Fruit fly (Drosophila melanogaster) whole organism, wandering third instar larva: ENCODE data around the gene Usp5.

ENCODE experiments used
- CG32264 ChIP-seq: fragments of 200-800 bp; sonication (Bioruptor generic); optimal IDR thresholded peaks from 2 replicates; lab custom pipeline; 2016; ENCODE audit warnings: missing biosample characterization, missing genetic modification characterization
- Hnf4 ChIP-seq: fragments of 200-800 bp; sonication (Bioruptor generic); optimal IDR thresholded peaks from 2 replicates; lab custom pipeline; 2016; ENCODE audit warnings: missing biosample characterization, mild to moderate bottlenecking, missing genetic modification characterization
- Hr78 ChIP-seq: fragments of >200 bp; optimal IDR thresholded peaks from 2 replicates; lab custom pipeline; 2017; ENCODE audit warnings: missing biosample characterization, missing genetic modification characterization
- Mio ChIP-seq: sonication (Bioruptor generic); optimal IDR thresholded peaks from 2 replicates; lab custom pipeline; 2016; ENCODE audit warnings: missing biosample characterization, missing genetic modification characterization
- OdsH ChIP-seq: fragments of 200-800 bp; sonication (Bioruptor generic); optimal IDR thresholded peaks from 2 replicates; lab custom pipeline; 2016; ENCODE audit warnings: missing biosample characterization, mild to moderate bottlenecking, missing genetic modification characterization
- brk ChIP-seq: fragments of 200-800 bp; sonication (Bioruptor generic); optimal IDR thresholded peaks from 2 replicates; lab custom pipeline; 2016; ENCODE audit warnings: missing biosample characterization, mild to moderate bottlenecking, missing genetic modification characterization
- dl ChIP-seq, 2 experiments: fragments of 175-275, 200-275 bp in 1 of 2; fragments of 200-275 bp in 1 of 2; sonication (Bioruptor generic); optimal IDR thresholded peaks; lab custom pipeline; 2018; ENCODE audit warnings: mild to moderate bottlenecking in 2 of 2, missing biosample characterization in 2 of 2, missing genetic modification characterization in 2 of 2, moderate library complexity in 2 of 2; ENCODE audit not compliant: partially characterized antibody in 2 of 2, insufficient read depth in 1 of 2
- fru ChIP-seq: fragments of 200-800 bp; sonication (Bioruptor generic); optimal IDR thresholded peaks from 3 replicates; lab custom pipeline; 2016; ENCODE audit warnings: missing biosample characterization, mild to moderate bottlenecking, missing genetic modification characterization
- lola ChIP-seq: fragments of >200 bp; optimal IDR thresholded peaks from 2 replicates; lab custom pipeline; 2017; ENCODE audit warnings: missing biosample characterization, missing genetic modification characterization
- pan ChIP-seq: fragments of >200 bp; optimal IDR thresholded peaks from 2 replicates; lab custom pipeline; 2017
- usp ChIP-seq: fragments of >200 bp; optimal IDR thresholded peaks from 2 replicates; lab custom pipeline; 2017; ENCODE audit warnings: missing biosample characterization, missing genetic modification characterization

DNA sequence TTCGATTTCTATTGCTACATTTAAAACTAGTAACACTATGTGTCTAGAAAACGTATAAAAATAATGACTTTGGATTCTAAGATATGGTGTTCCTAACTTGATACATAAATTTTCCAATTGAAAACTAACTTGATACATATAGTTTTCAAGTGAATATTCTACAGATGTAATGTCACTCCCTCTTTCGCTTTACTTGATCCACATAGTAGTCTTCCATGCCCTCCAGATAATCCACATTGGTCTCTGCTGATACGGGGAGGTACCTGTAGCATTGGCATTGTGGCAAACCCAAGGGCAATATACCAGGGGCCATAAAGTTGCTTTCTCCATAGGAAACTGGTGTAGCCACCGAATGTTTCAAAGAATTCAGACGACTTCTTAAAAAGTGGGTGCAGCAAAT is 37.0 kb downstream of the Usp5 start, which contains the start of gene CG45066:
- TF ChIP-seq pan (lab: Kevin White, UChicago) = no peak
- TF ChIP-seq brk = no peak
- TF ChIP-seq usp (GFP tag; lab: Kevin White, UChicago) = no peak
- no peak for TF ChIP-seq OdsH (GFP tag; lab: Kevin White, UChicago)
- no peak for TF ChIP-seq lola
- no peak for TF ChIP-seq fru
- no peak for TF ChIP-seq CG32264 (GFP tag; lab: Kevin White, UChicago)
- TF ChIP-seq Hnf4 (GFP tag; lab: Kevin White, UChicago) = no peak
- TF ChIP-seq Mio = no peak
- no peak for TF ChIP-seq Hr78 (GFP tag; lab: Kevin White, UChicago)
- no peak for TF ChIP-seq dl (GFP tag; optimal IDR thresholded peaks at IDR 0.05; lab: Kevin White, UChicago; ENCODE audit: insufficient read depth in 1 of 2, partially characterized antibody in 2 of 2)
